Fruit fly (Drosophila melanogaster) whole organism, embryonic: ENCODE measurements around the gene CG13390.

Experiments used
- Ada2b ChIP-seq: fragments of 200-800 bp; sonication (Bioruptor generic); IDR thresholded peaks from 2 replicates; pipeline ENCODE4 v1.3.6; 2022; ENCODE audit warnings: missing biosample characterization, missing genetic modification characterization
- CG11504 ChIP-seq: fragments of 200-800 bp; sonication (Bioruptor generic); optimal IDR thresholded peaks from 3 replicates; lab custom pipeline; 2019; ENCODE audit warnings: missing biosample characterization, mild to moderate bottlenecking, missing genetic modification characterization, moderate library complexity
- CG12659 ChIP-seq: fragments of 200-800 bp; sonication (Bioruptor generic); optimal IDR thresholded peaks from 3 replicates; lab custom pipeline; 2017; ENCODE audit warnings: mild to moderate bottlenecking, missing biosample characterization, missing genetic modification reagents, missing genetic modification characterization
- CG14710 ChIP-seq: fragments of 200-800 bp; sonication (Bioruptor generic); optimal IDR thresholded peaks from 3 replicates; lab custom pipeline; 2019; ENCODE audit warnings: missing biosample characterization, mild to moderate bottlenecking, missing genetic modification characterization, moderate library complexity
- CG15514 ChIP-seq: fragments of 200-800 bp; sonication (Bioruptor generic); optimal IDR thresholded peaks from 3 replicates; lab custom pipeline; 2017; ENCODE audit warnings: missing biosample characterization, missing genetic modification characterization, mild to moderate bottlenecking, moderate library complexity, missing genetic modification reagents
- CG17912 ChIP-seq: fragments of 200-800 bp; sonication (Bioruptor generic); optimal IDR thresholded peaks from 2 replicates; lab custom pipeline; 2018; ENCODE audit warnings: missing biosample characterization, mild to moderate bottlenecking, missing genetic modification characterization
- CG2129 ChIP-seq: fragments of 200-800 bp; sonication (Bioruptor generic); IDR thresholded peaks from 2 replicates; pipeline ENCODE4 v1.3.6; 2022; ENCODE audit warnings: missing biosample characterization, missing genetic modification characterization; ENCODE audit not compliant: partially characterized antibody
- CG2199 ChIP-seq: fragments of 200-800 bp; sonication (Bioruptor generic); IDR thresholded peaks from 3 replicates; pipeline ENCODE4 v1.3.6; 2022; ENCODE audit warnings: missing biosample characterization, missing genetic modification characterization
- CG2678 ChIP-seq: fragments of 200-800 bp; sonication (Bioruptor generic); optimal IDR thresholded peaks from 3 replicates; lab custom pipeline; 2019; ENCODE audit warnings: missing biosample characterization, mild to moderate bottlenecking, missing genetic modification characterization, moderate library complexity
- CG30020 ChIP-seq: fragments of 200-800 bp; optimal IDR thresholded peaks from 2 replicates; lab custom pipeline; 2019; ENCODE audit warnings: missing biosample characterization, mild to moderate bottlenecking, missing genetic modification characterization, moderate library complexity
- CG4328 ChIP-seq: fragments of 200-800 bp; sonication (Bioruptor generic); optimal IDR thresholded peaks from 3 replicates; lab custom pipeline; 2017; ENCODE audit warnings: missing biosample characterization, missing genetic modification reagents, missing genetic modification characterization
- CG4707 ChIP-seq: fragments of 200-800 bp; sonication (Bioruptor generic); optimal IDR thresholded peaks from 2 replicates; lab custom pipeline; 2018; ENCODE audit warnings: missing biosample characterization, mild to moderate bottlenecking, missing genetic modification characterization, moderate library complexity
- CG5245 ChIP-seq: fragments of 200-800 bp; sonication (Bioruptor generic); optimal IDR thresholded peaks from 3 replicates; lab custom pipeline; 2016; ENCODE audit warnings: missing biosample characterization, missing genetic modification characterization
- CG6854 ChIP-seq: fragments of 200-800 bp; sonication (Bioruptor generic); optimal IDR thresholded peaks from 3 replicates; lab custom pipeline; 2017; ENCODE audit warnings: missing biosample characterization, mild to moderate bottlenecking, missing genetic modification characterization
- CG7745 ChIP-seq: fragments of 200-800 bp; sonication (Bioruptor generic); optimal IDR thresholded peaks from 2 replicates; lab custom pipeline; 2018; ENCODE audit warnings: missing biosample characterization, mild to moderate bottlenecking, missing genetic modification characterization, moderate library complexity
- CG7963 ChIP-seq: fragments of 200-800 bp; sonication (Bioruptor generic); IDR thresholded peaks from 3 replicates; pipeline ENCODE4 v1.3.6; 2022; ENCODE audit warnings: missing biosample characterization, missing genetic modification characterization; ENCODE audit not compliant: partially characterized antibody
- CG8281 ChIP-seq: fragments of 200-800 bp; sonication (Bioruptor generic); optimal IDR thresholded peaks from 2 replicates; lab custom pipeline; 2018; ENCODE audit warnings: missing biosample characterization, mild to moderate bottlenecking, missing genetic modification characterization, moderate library complexity
- Camta ChIP-seq: fragments of 200-800 bp; sonication (Bioruptor generic); optimal IDR thresholded peaks from 2 replicates; lab custom pipeline; 2016; ENCODE audit warnings: missing biosample characterization, missing genetic modification characterization
- CkIIα-i1 ChIP-seq: fragments of 200-800 bp; sonication (Bioruptor generic); IDR thresholded peaks from 2 replicates; pipeline ENCODE4 v1.3.6; 2022; ENCODE audit warnings: missing biosample characterization, missing genetic modification characterization
- Dip3 ChIP-seq: fragments of 200-800 bp; sonication (Bioruptor generic); optimal IDR thresholded peaks from 3 replicates; lab custom pipeline; 2016; ENCODE audit warnings: missing biosample characterization, missing genetic modification characterization
- Dll ChIP-seq: fragments of 200-800 bp; sonication (Bioruptor generic); IDR thresholded peaks from 4 replicates; pipeline ENCODE4 v1.3.6; 2022; ENCODE audit warnings: missing biosample characterization, missing genetic modification characterization; ENCODE audit not compliant: partially characterized antibody
- Hey ChIP-seq: fragments of 200-800 bp; sonication (Bioruptor generic); optimal IDR thresholded peaks from 3 replicates; lab custom pipeline; 2018; ENCODE audit warnings: missing biosample characterization, mild to moderate bottlenecking, missing genetic modification characterization
- HmgZ ChIP-seq: fragments of 200-800 bp; sonication (Bioruptor generic); optimal IDR thresholded peaks from 2 replicates; lab custom pipeline; 2018; ENCODE audit warnings: missing biosample characterization, mild to moderate bottlenecking, missing genetic modification characterization
- Lpt ChIP-seq: fragments of >200 bp; optimal IDR thresholded peaks from 2 replicates; lab custom pipeline; 2018; ENCODE audit warnings: missing biosample characterization, missing genetic modification characterization
- MTF-1 ChIP-seq: fragments of 200-800 bp; sonication (Bioruptor generic); optimal IDR thresholded peaks from 2 replicates; lab custom pipeline; 2018; ENCODE audit warnings: missing biosample characterization, mild to moderate bottlenecking, missing genetic modification characterization, borderline replicate concordance
- NK7.1 ChIP-seq: fragments of 200-800 bp; sonication (Bioruptor generic); optimal IDR thresholded peaks from 3 replicates; lab custom pipeline; 2016; ENCODE audit warnings: missing biosample characterization, missing genetic modification characterization
- Nf-YB ChIP-seq: fragments of 200-800 bp; sonication (Bioruptor generic); optimal IDR thresholded peaks from 3 replicates; lab custom pipeline; 2019; ENCODE audit warnings: missing biosample characterization, mild to moderate bottlenecking, missing genetic modification characterization, moderate library complexity
- Optix ChIP-seq: fragments of 200-800 bp; sonication (Bioruptor generic); IDR thresholded peaks from 3 replicates; pipeline ENCODE4 v1.3.6; 2022; ENCODE audit warnings: missing biosample characterization, missing genetic modification characterization
- Rfx ChIP-seq: fragments of 200-800 bp; sonication (Bioruptor generic); IDR thresholded peaks from 2 replicates; pipeline ENCODE4 v1.3.6; 2022; ENCODE audit warnings: missing biosample characterization, missing genetic modification characterization
- Sox100B ChIP-seq: fragments of 200-800 bp; sonication (Bioruptor generic); optimal IDR thresholded peaks from 3 replicates; lab custom pipeline; 2018; ENCODE audit warnings: missing biosample characterization, mild to moderate bottlenecking, missing genetic modification characterization
- Sox102F ChIP-seq: fragments of 200-800 bp; sonication (Bioruptor generic); optimal IDR thresholded peaks from 2 replicates; lab custom pipeline; 2018; ENCODE audit warnings: missing biosample characterization, mild to moderate bottlenecking, missing genetic modification characterization, moderate library complexity
- Sry-β ChIP-seq: fragments of 200-800 bp; sonication (Bioruptor generic); optimal IDR thresholded peaks from 2 replicates; lab custom pipeline; 2018; ENCODE audit warnings: missing biosample characterization, mild to moderate bottlenecking, missing genetic modification characterization, moderate library complexity
- amos ChIP-seq: fragments of 200-800 bp; sonication (Bioruptor generic); IDR thresholded peaks from 2 replicates; pipeline ENCODE4 v1.3.6; 2022; ENCODE audit warnings: missing biosample characterization, missing genetic modification characterization; ENCODE audit not compliant: partially characterized antibody
- cad ChIP-seq: fragments of >200 bp; optimal IDR thresholded peaks from 2 replicates; lab custom pipeline; 2017; ENCODE audit warnings: missing biosample characterization, missing genetic modification characterization
- emc ChIP-seq: fragments of 200-800 bp; sonication (Bioruptor generic); optimal IDR thresholded peaks from 2 replicates; lab custom pipeline; 2016; ENCODE audit warnings: missing biosample characterization, missing genetic modification characterization
- fru ChIP-seq: fragments of >200 bp; optimal IDR thresholded peaks from 2 replicates; lab custom pipeline; 2017
- fu2 ChIP-seq: fragments of 200-800 bp; sonication (Bioruptor generic); optimal IDR thresholded peaks from 2 replicates; lab custom pipeline; 2016; ENCODE audit warnings: missing biosample characterization, missing genetic modification characterization
- gsb-n ChIP-seq: fragments of 200-800 bp; sonication (Bioruptor generic); optimal IDR thresholded peaks from 3 replicates; lab custom pipeline; 2018; ENCODE audit warnings: missing biosample characterization, mild to moderate bottlenecking, missing genetic modification characterization
- hb ChIP-seq: fragments of 200-800 bp; sonication (Bioruptor generic); IDR thresholded peaks from 3 replicates; pipeline ENCODE4 v1.3.6; 2022; ENCODE audit warnings: missing biosample characterization, missing genetic modification characterization; ENCODE audit not compliant: partially characterized antibody
- lbe ChIP-seq: fragments of 200-800 bp; sonication (Bioruptor generic); optimal IDR thresholded peaks from 2 replicates; lab custom pipeline; 2016; ENCODE audit warnings: missing biosample characterization, mild to moderate bottlenecking, missing genetic modification characterization
- lmd ChIP-seq: fragments of 200-800 bp; sonication (Bioruptor generic); IDR thresholded peaks from 2 replicates; pipeline ENCODE4 v1.3.6; 2022; ENCODE audit warnings: missing biosample characterization, missing genetic modification characterization
- org-1 ChIP-seq: fragments of 200-800 bp; sonication (Bioruptor generic); optimal IDR thresholded peaks from 2 replicates; lab custom pipeline; 2017; ENCODE audit warnings: missing biosample characterization, missing genetic modification characterization
- sd ChIP-seq: fragments of 200-800 bp; sonication (Bioruptor generic); optimal IDR thresholded peaks from 3 replicates; lab custom pipeline; 2018; ENCODE audit warnings: missing biosample characterization, mild to moderate bottlenecking, missing genetic modification characterization, moderate library complexity
- slou ChIP-seq: fragments of 200-800 bp; sonication (Bioruptor generic); optimal IDR thresholded peaks from 3 replicates; lab custom pipeline; 2016; ENCODE audit warnings: missing biosample characterization, missing genetic modification characterization
- ssp ChIP-seq: fragments of 200-800 bp; sonication (Bioruptor generic); IDR thresholded peaks from 2 replicates; pipeline ENCODE4 v1.3.6; 2022; ENCODE audit warnings: missing biosample characterization, missing genetic modification characterization
- tap ChIP-seq: fragments of 200-800 bp; optimal IDR thresholded peaks from 3 replicates; lab custom pipeline; 2019; ENCODE audit warnings: missing biosample characterization, mild to moderate bottlenecking, missing genetic modification characterization, moderate library complexity
- tin ChIP-seq: fragments of 200-800 bp; sonication (Bioruptor generic); optimal IDR thresholded peaks from 3 replicates; lab custom pipeline; 2016; ENCODE audit warnings: missing biosample characterization, missing genetic modification characterization
- zen ChIP-seq: fragments of 200-800 bp; sonication (Bioruptor generic); optimal IDR thresholded peaks from 3 replicates; lab custom pipeline; 2018; ENCODE audit warnings: missing biosample characterization, mild to moderate bottlenecking, missing genetic modification characterization, moderate library complexity

The CG13390 gene

dm6 chr2L:8403286-8404270 is 27.0 kb upstream of the CG13390 start, which contains the start of gene emb (continued):
- TF ChIP-seq cad, result no peak
- TF ChIP-seq Hey (tag; lab: Kevin White, UChicago), result no peak
- no peak for TF ChIP-seq Camta (GFP tag; lab: Kevin White, UChicago)
- TF ChIP-seq CG17912 (GFP tag; lab: Kevin White, UChicago), result no peak
- TF ChIP-seq CG12659 (GFP tag; lab: Kevin White, UChicago), result peak; percentile 93
- TF ChIP-seq CG30020 (tag; lab: Kevin White, UChicago), result peak; percentile 71
- TF ChIP-seq NK7.1 (GFP tag; lab: Kevin White, UChicago), result no peak
- TF ChIP-seq Optix (GFP tag; lab: Robert Waterston, UW), result no peak
- TF ChIP-seq zen, result peak; percentile 77
- peak; percentile 2 for TF ChIP-seq slou (GFP tag; lab: Kevin White, UChicago)
- TF ChIP-seq lmd (GFP tag; lab: Robert Waterston, UW), result peak; percentile 21; the same call in 1 of the 2 replicates
- peak; percentile 99 for TF ChIP-seq CG7963 (GFP tag; lab: Robert Waterston, UW)
- TF ChIP-seq CG11504 (tag; lab: Kevin White, UChicago), result no peak
- TF ChIP-seq Sox102F (GFP tag; lab: Kevin White, UChicago), result no peak
- TF ChIP-seq CG4707 (GFP tag; lab: Kevin White, UChicago), result no peak
- peak; percentile 67; the same call in 1 of the 2 replicates for TF ChIP-seq CG2129 (GFP tag; lab: Robert Waterston, UW)
- no peak for TF ChIP-seq gsb-n (tag; lab: Kevin White, UChicago)
- TF ChIP-seq CG5245 (GFP tag; lab: Kevin White, UChicago), result no peak
- peak; percentile 34 for TF ChIP-seq tin (GFP tag; lab: Kevin White, UChicago)
- peak; percentile 3 for TF ChIP-seq Sry-β (GFP tag; lab: Kevin White, UChicago)
- TF ChIP-seq ssp (GFP tag; lab: Robert Waterston, UW), result peak; percentile 68
- TF ChIP-seq emc (GFP tag; lab: Kevin White, UChicago), result no peak
- TF ChIP-seq tap (tag; lab: Kevin White, UChicago), result no peak
- peak; percentile 91 for TF ChIP-seq CG15514 (GFP tag; lab: Kevin White, UChicago)
- TF ChIP-seq CG14710 (tag; lab: Kevin White, UChicago), result peak; percentile 97
- TF ChIP-seq HmgZ (tag; lab: Kevin White, UChicago), result peak; percentile 66
- TF ChIP-seq fu2, result peak; percentile 64
- no peak for TF ChIP-seq CG2199 (GFP tag; lab: Robert Waterston, UW)
- TF ChIP-seq Nf-YB, result no peak
- no peak for TF ChIP-seq CG2678 (tag; lab: Kevin White, UChicago)
- TF ChIP-seq MTF-1 (GFP tag; lab: Kevin White, UChicago), result no peak
- no peak for TF ChIP-seq Dip3 (GFP tag; lab: Kevin White, UChicago)
- no peak for TF ChIP-seq Lpt (GFP tag; lab: Kevin White, UChicago)
- peak; percentile 94 for TF ChIP-seq Dll (GFP tag; lab: Robert Waterston, UW)
- TF ChIP-seq amos (GFP tag; lab: Robert Waterston, UW), result peak; percentile 94
- no peak for TF ChIP-seq CG6854 (GFP tag; lab: Kevin White, UChicago)
- TF ChIP-seq CG4328, result peak; percentile 40
- no peak for TF ChIP-seq CG7745 (tag; lab: Kevin White, UChicago)
- TF ChIP-seq sd (tag; lab: Kevin White, UChicago), result no peak
- no peak for TF ChIP-seq Ada2b (GFP tag; lab: Robert Waterston, UW)
- TF ChIP-seq fru (lab: Kevin White, UChicago), result no peak
- TF ChIP-seq lbe, result peak; percentile 7
- peak; percentile 99 for TF ChIP-seq hb (GFP tag; lab: Robert Waterston, UW)
- peak; percentile 69 for TF ChIP-seq Rfx (GFP tag; lab: Robert Waterston, UW)
- TF ChIP-seq Sox100B (GFP tag; lab: Kevin White, UChicago), result no peak
- no peak for TF ChIP-seq org-1 (GFP tag; lab: Kevin White, UChicago)
- no peak for TF ChIP-seq CG8281 (tag; lab: Kevin White, UChicago)
- TF ChIP-seq CkIIα-i1 (GFP tag; lab: Robert Waterston, UW), result no peak
